Fruit fly (Drosophila melanogaster): Measurements from ENCODE around the gene Dnaaf6.
A peak's percentile ranks its signal among the peaks of the same experiment; 100 is the strongest.

Gene Dnaaf6

DNA sequence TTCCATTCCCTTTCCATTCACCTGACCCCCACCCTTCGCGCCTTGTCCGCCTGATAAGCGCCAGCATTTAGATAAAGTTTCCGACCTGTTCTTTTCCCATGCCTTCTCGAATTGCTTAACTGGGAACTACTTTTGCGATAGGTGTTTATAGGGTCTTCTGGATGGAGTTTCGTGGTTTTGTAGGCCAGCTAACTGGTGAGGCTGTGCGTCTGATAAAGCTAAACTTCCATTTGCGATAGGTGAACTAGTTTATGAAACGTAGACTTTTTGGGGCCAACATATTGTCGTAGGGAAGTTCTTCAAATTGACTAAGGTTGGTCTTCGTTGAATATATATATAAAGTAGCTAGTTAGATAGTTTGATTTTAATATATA is 49.0 kb upstream of the Dnaaf6 start (continued):
- peak; percentile 42; the same call in 1 of the 2 replicates for TF ChIP-seq GATAe (GFP tag; conservative IDR thresholded peaks at IDR 0.05)
- TF ChIP-seq bcd (GFP tag; optimal IDR thresholded peaks at IDR 0.05), result no peak
- TF ChIP-seq Hr78 (GFP tag; optimal IDR thresholded peaks at IDR 0.05), result peak in 1 of 2 experiments; percentile 5
- TF ChIP-seq CG34224 (GFP tag; IDR thresholded peaks at IDR 0.05; ENCODE audit: partially characterized antibody), result no peak
- TF ChIP-seq CG1529 (GFP tag; optimal IDR thresholded peaks at IDR 0.05), result no peak
- no peak for TF ChIP-seq Dip2 (GFP tag; IDR thresholded peaks at IDR 0.05)
- TF ChIP-seq Atf6 (GFP tag; IDR thresholded peaks at IDR 0.05), result 0 out of 2 replicates have a peak, but pooled peaks have one; percentile 3
- TF ChIP-seq tgo (GFP tag; IDR thresholded peaks at IDR 0.05), result 0 out of 3 replicates have a peak, but pooled peaks have one; percentile 2
- no peak for TF ChIP-seq Bdp1 (GFP tag; optimal IDR thresholded peaks at IDR 0.05)
- no peak for TF ChIP-seq gem (tag; optimal IDR thresholded peaks at IDR 0.05)

DNA sequence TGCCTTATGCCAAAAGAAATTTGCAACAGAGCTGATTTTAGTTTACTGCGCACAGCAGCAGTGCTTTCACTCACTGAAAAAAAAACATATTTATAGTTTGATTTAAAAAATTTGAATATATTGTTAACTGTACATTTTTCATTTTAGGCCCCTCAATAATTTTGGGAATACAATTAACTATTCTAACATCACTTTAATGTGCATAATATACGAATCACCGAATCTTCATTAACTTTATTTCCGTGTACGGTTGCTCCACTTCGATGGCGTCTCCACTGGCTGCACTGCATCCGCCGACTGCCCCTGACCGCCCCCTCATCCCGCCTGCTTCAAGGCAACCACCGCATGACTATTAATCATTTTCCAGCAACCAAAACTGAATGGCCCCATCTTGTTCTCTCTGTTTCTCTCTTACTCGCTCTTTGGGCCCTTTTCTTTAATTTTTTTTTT is 47.8 kb upstream of the Dnaaf6 start:
- 0 out of 2 replicates have a peak, but pooled peaks have one; percentile 25 for TF ChIP-seq CG31441 (GFP tag; IDR thresholded peaks at IDR 0.05)
- no peak for TF ChIP-seq CG12659 (GFP tag; optimal IDR thresholded peaks at IDR 0.05)
- TF ChIP-seq da (GFP tag; optimal IDR thresholded peaks at IDR 0.05), result no peak
- TF ChIP-seq CG12391 (tag; optimal IDR thresholded peaks at IDR 0.05), result peak; percentile 12
- peak; percentile 39; the same call in 1 of the 3 replicates for TF ChIP-seq dysf (GFP tag; IDR thresholded peaks at IDR 0.05)
- TF ChIP-seq CG11093 (GFP tag; IDR thresholded peaks at IDR 0.05), result no peak
- no peak for TF ChIP-seq salm (tag; optimal IDR thresholded peaks at IDR 0.05)
- peak; percentile 29 for TF ChIP-seq gem (tag; optimal IDR thresholded peaks at IDR 0.05)
- peak; percentile 30 for TF ChIP-seq CG11504 (tag; optimal IDR thresholded peaks at IDR 0.05)
- TF ChIP-seq stc (GFP tag; IDR thresholded peaks at IDR 0.05), result peak; percentile 11; the same call in 1 of the 2 replicates
- 0 out of 3 replicates have a peak, but pooled peaks have one; percentile 15 for TF ChIP-seq ci (GFP tag; IDR thresholded peaks at IDR 0.05)
- TF ChIP-seq bab2 (GFP tag; optimal IDR thresholded peaks at IDR 0.05), result no peak
- peak; percentile 33; the same call in 1 of the 2 replicates for TF ChIP-seq CG14441 (GFP tag; IDR thresholded peaks at IDR 0.05)
- TF ChIP-seq fd96Cb (tag; optimal IDR thresholded peaks at IDR 0.05), result peak; percentile 12
- no peak for TF ChIP-seq CG16813 (GFP tag; IDR thresholded peaks at IDR 0.05; ENCODE audit: partially characterized antibody)
- TF ChIP-seq CG11456 (GFP tag; IDR thresholded peaks at IDR 0.05), result no peak
- TF ChIP-seq Sox102F (GFP tag; optimal IDR thresholded peaks at IDR 0.05), result peak; percentile 20
- no peak for TF ChIP-seq gro (GFP tag; optimal IDR thresholded peaks at IDR 0.05)
- peak; percentile 6 for TF ChIP-seq CG7839 (tag; optimal IDR thresholded peaks at IDR 0.05)
- peak; percentile 78 for TF ChIP-seq corto (GFP tag; optimal IDR thresholded peaks at IDR 0.05)
- peak; percentile 89 for TF ChIP-seq Drgx (GFP tag; IDR thresholded peaks at IDR 0.05)
- no peak for TF ChIP-seq gcm (GFP tag; optimal IDR thresholded peaks at IDR 0.05)
- TF ChIP-seq nom (GFP tag; optimal IDR thresholded peaks at IDR 0.05), result peak; percentile 91
- TF ChIP-seq row (GFP tag; IDR thresholded peaks at IDR 0.05), result no peak
- no peak for TF ChIP-seq CG7372 (GFP tag; IDR thresholded peaks at IDR 0.05)
- 0 out of 3 replicates have a peak, but pooled peaks have one; percentile 43 for TF ChIP-seq CG2199 (GFP tag; IDR thresholded peaks at IDR 0.05)
- no peak for TF ChIP-seq CG12299 (tag; optimal IDR thresholded peaks at IDR 0.05)
- peak; percentile 43 for TF ChIP-seq Med (GFP tag)
- 0 out of 2 replicates have a peak, but pooled peaks have one; percentile 12 for TF ChIP-seq ro (GFP tag; IDR thresholded peaks at IDR 0.05)
- TF ChIP-seq CG17328 (GFP tag; IDR thresholded peaks at IDR 0.05), result 0 out of 2 replicates have a peak, but pooled peaks have one; percentile 23
- TF ChIP-seq B-H1 (GFP tag; IDR thresholded peaks at IDR 0.05), result no peak
- TF ChIP-seq CG17186 (GFP tag; optimal IDR thresholded peaks at IDR 0.05), result no peak
- no peak for TF ChIP-seq Fer2 (tag; optimal IDR thresholded peaks at IDR 0.05)
- peak; percentile 19 for TF ChIP-seq dmrt99B (tag; optimal IDR thresholded peaks at IDR 0.05)
- TF ChIP-seq CG4730 (GFP tag; IDR thresholded peaks at IDR 0.05), result 0 out of 2 replicates have a peak, but pooled peaks have one; percentile 19
- peak; percentile 13 to 84 for TF ChIP-seq bsh (GFP tag; optimal IDR thresholded peaks at IDR 0.05)
- no peak for TF ChIP-seq chif (GFP tag; optimal IDR thresholded peaks at IDR 0.05)
- peak; percentile 76 for TF ChIP-seq lbe (GFP tag; optimal IDR thresholded peaks at IDR 0.05)
- peak; percentile 42 for TF ChIP-seq CG1603 (tag; optimal IDR thresholded peaks at IDR 0.05)
